Fruit fly (Drosophila melanogaster): ENCODE data around the gene Cox10.

Gene Cox10

dm6 chr2L:10334854-10335277, 3.6 kb downstream of the Cox10 start (continued):
- TF ChIP-seq CG12769 (tag; optimal IDR thresholded peaks at IDR 0.05) (peak; percentile 95), Dip3 (GFP tag; optimal IDR thresholded peaks at IDR 0.05) (no peak), CG12155 (GFP tag; optimal IDR thresholded peaks at IDR 0.05) (peak; percentile 7), CG2202 (tag; optimal IDR thresholded peaks at IDR 0.05) (peak; percentile 35), sd (tag; optimal IDR thresholded peaks at IDR 0.05) (peak; percentile 93), vvl (GFP tag; IDR thresholded peaks at IDR 0.05) (peak; percentile 93), CG14014 (GFP tag; IDR thresholded peaks at IDR 0.05) (peak; percentile 56; the same call in 1 of the 2 replicates), eyg (GFP tag; optimal IDR thresholded peaks at IDR 0.05) (peak; percentile 16), row (GFP tag; IDR thresholded peaks at IDR 0.05) (peak; percentile 70; the same call in 2 of the 3 replicates), TFAM (GFP tag; optimal IDR thresholded peaks at IDR 0.05) (no peak), ash1 (GFP tag; optimal IDR thresholded peaks at IDR 0.05) (peak; percentile 40), CG14710 (tag; optimal IDR thresholded peaks at IDR 0.05) (peak; percentile 56), C15 (GFP tag; IDR thresholded peaks at IDR 0.05) (no peak), Sox102F (GFP tag; optimal IDR thresholded peaks at IDR 0.05) (no peak), H2.0 (GFP tag; IDR thresholded peaks at IDR 0.05) (no peak), bcd (GFP tag; optimal IDR thresholded peaks at IDR 0.05) (no peak), ERR (GFP tag; optimal IDR thresholded peaks at IDR 0.05) (peak; percentile 44), ap (GFP tag; IDR thresholded peaks at IDR 0.05) (no peak), CG6254 (GFP tag; optimal IDR thresholded peaks at IDR 0.05) (peak; percentile 75), CG34422 (GFP tag; IDR thresholded peaks at IDR 0.05) (peak; percentile 54; the same call in 2 of the 3 replicates), CG7839 (tag; optimal IDR thresholded peaks at IDR 0.05) (peak; percentile 14), wdn (GFP tag; IDR thresholded peaks at IDR 0.05) (0 out of 2 replicates have a peak, but pooled peaks have one; percentile 38), CG7786 (GFP tag; optimal IDR thresholded peaks at IDR 0.05) (peak; percentile 30), CG1024 (GFP tag; IDR thresholded peaks at IDR 0.05) (peak; percentile 75; the same call in 1 of the 2 replicates), CG15601 (tag; optimal IDR thresholded peaks at IDR 0.05) (peak; percentile 77), crp (GFP tag; optimal IDR thresholded peaks at IDR 0.05) (no peak), hb (GFP tag; IDR thresholded peaks at IDR 0.05; ENCODE audit: partially characterized antibody) (no peak), btn (GFP tag; optimal IDR thresholded peaks at IDR 0.05) (peak; percentile 5), Scr (GFP tag; IDR thresholded peaks at IDR 0.05; ENCODE audit: partially characterized antibody) (peak; percentile 69), unpg (GFP tag; optimal IDR thresholded peaks at IDR 0.05) (peak; percentile 57), trem (tag; optimal IDR thresholded peaks at IDR 0.05) (peak; percentile 47), stwl (tag; optimal IDR thresholded peaks at IDR 0.05) (peak; percentile 65), ham (GFP tag; IDR thresholded peaks at IDR 0.05) (no peak), onecut (GFP tag; IDR thresholded peaks at IDR 0.05) (peak; percentile 74), MBD-R2 (GFP tag; IDR thresholded peaks at IDR 0.05) (peak; percentile 81), lola (GFP tag; optimal IDR thresholded peaks at IDR 0.05) (peak in 2 of 3 experiments; percentile 45 to 82), CG13775 (GFP tag; optimal IDR thresholded peaks at IDR 0.05) (peak; percentile 50), kni (GFP tag; optimal IDR thresholded peaks at IDR 0.05) (peak; percentile 98), HmgD (GFP tag; optimal IDR thresholded peaks at IDR 0.05) (peak; percentile 11), E2f2 (GFP tag; IDR thresholded peaks at IDR 0.05) (peak; percentile 30; the same call in 1 of the 2 replicates), gfzf (GFP tag; optimal IDR thresholded peaks at IDR 0.05) (peak; percentile 34), bsh (GFP tag; optimal IDR thresholded peaks at IDR 0.05) (peak; percentile 43 to 48), sisA (GFP tag; IDR thresholded peaks at IDR 0.05) (no peak), CG12219 (GFP tag; optimal IDR thresholded peaks at IDR 0.05) (peak; percentile 75), Optix (GFP tag; IDR thresholded peaks at IDR 0.05) (no peak), CG3847 (GFP tag; IDR thresholded peaks at IDR 0.05) (no peak), unc-4 (GFP tag; IDR thresholded peaks at IDR 0.05; ENCODE audit: partially characterized antibody) (peak; percentile 67), ci (GFP tag; IDR thresholded peaks at IDR 0.05) (no peak; the same call in 2 of the 3 replicates), CG31365 (tag; optimal IDR thresholded peaks at IDR 0.05) (no peak), CG2199 (GFP tag; IDR thresholded peaks at IDR 0.05) (peak; percentile 86; the same call in 2 of the 3 replicates)

Data from whole organism, embryonic.